Fruit fly (Drosophila melanogaster) whole organism, embryonic: ENCODE data around the gene CG12010.
A peak's percentile ranks its signal among the peaks of the same experiment; 100 is the strongest.

Experiments
- Aef1 ChIP-seq: fragments of 200-800 bp; sonication (Bioruptor generic); IDR thresholded peaks from 3 replicates; pipeline ENCODE4 v1.3.6; 2022; ENCODE audit warnings: missing biosample characterization, missing genetic modification characterization
- BEAF-32 ChIP-seq: fragments of 200-800 bp; sonication (Bioruptor generic); optimal IDR thresholded peaks from 3 replicates; lab custom pipeline; 2017; ENCODE audit warnings: missing biosample characterization, missing genetic modification characterization, mild to moderate bottlenecking, moderate library complexity, missing genetic modification reagents
- BtbVII ChIP-seq: fragments of 200-800 bp; sonication (Bioruptor generic); optimal IDR thresholded peaks from 3 replicates; lab custom pipeline; 2017; ENCODE audit warnings: missing biosample characterization, mild to moderate bottlenecking, missing genetic modification characterization
- CG10366 ChIP-seq: fragments of 200-800 bp; sonication (Bioruptor generic); IDR thresholded peaks from 2 replicates; pipeline ENCODE4 v1.3.6; 2022; ENCODE audit warnings: missing biosample characterization, missing genetic modification characterization
- CG11723 ChIP-seq: fragments of 200-800 bp; sonication (Bioruptor generic); optimal IDR thresholded peaks from 2 replicates; lab custom pipeline; 2017; ENCODE audit warnings: missing biosample characterization, mild to moderate bottlenecking, missing genetic modification characterization
- CG12299 ChIP-seq: fragments of 200-800 bp; sonication (Bioruptor generic); optimal IDR thresholded peaks from 2 replicates; lab custom pipeline; 2018; ENCODE audit warnings: missing biosample characterization, mild to moderate bottlenecking, missing genetic modification characterization
- CG12391 ChIP-seq: fragments of 200-800 bp; sonication (Bioruptor generic); optimal IDR thresholded peaks from 3 replicates; lab custom pipeline; 2018; ENCODE audit warnings: missing biosample characterization, mild to moderate bottlenecking, missing genetic modification characterization, moderate library complexity
- CG13775 ChIP-seq: fragments of 200-800 bp; sonication (Bioruptor generic); optimal IDR thresholded peaks from 3 replicates; lab custom pipeline; 2017; ENCODE audit warnings: missing biosample characterization, mild to moderate bottlenecking, missing genetic modification characterization
- CG14050 ChIP-seq: fragments of 200-800 bp; sonication (Bioruptor generic); IDR thresholded peaks from 3 replicates; pipeline ENCODE4 v1.3.6; 2022; ENCODE audit warnings: missing biosample characterization, missing genetic modification characterization
- CG15073 ChIP-seq: fragments of 200-800 bp; sonication (Bioruptor generic); optimal IDR thresholded peaks from 2 replicates; lab custom pipeline; 2016; ENCODE audit warnings: missing biosample characterization, missing genetic modification characterization
- CG18764 ChIP-seq: fragments of 200-800 bp; sonication (Bioruptor generic); optimal IDR thresholded peaks from 3 replicates; lab custom pipeline; 2016; ENCODE audit warnings: missing biosample characterization, missing genetic modification characterization
- CG2116 ChIP-seq: fragments of 200-800 bp; sonication (Bioruptor generic); optimal IDR thresholded peaks from 3 replicates; lab custom pipeline; 2018; ENCODE audit warnings: missing biosample characterization, mild to moderate bottlenecking, missing genetic modification characterization
- CG31388 ChIP-seq: fragments of 200-800 bp; sonication (Bioruptor generic); optimal IDR thresholded peaks from 2 replicates; lab custom pipeline; 2016; ENCODE audit warnings: missing biosample characterization, missing genetic modification characterization
- CG3995 ChIP-seq: fragments of 200-800 bp; sonication (Bioruptor generic); optimal IDR thresholded peaks from 3 replicates; lab custom pipeline; 2016; ENCODE audit warnings: missing biosample characterization, missing genetic modification characterization
- CG7987 ChIP-seq: fragments of 200-800 bp; sonication (Bioruptor generic); optimal IDR thresholded peaks from 2 replicates; lab custom pipeline; 2018; ENCODE audit warnings: missing biosample characterization, mild to moderate bottlenecking, missing genetic modification characterization, moderate library complexity
- CG8359 ChIP-seq: fragments of 200-800 bp; sonication (Bioruptor generic); optimal IDR thresholded peaks from 2 replicates; lab custom pipeline; 2017; ENCODE audit warnings: missing biosample characterization, mild to moderate bottlenecking, missing genetic modification characterization, borderline replicate concordance
- CG8924 ChIP-seq: fragments of 200-800 bp; optimal IDR thresholded peaks from 3 replicates; lab custom pipeline; 2019; ENCODE audit warnings: missing biosample characterization, mild to moderate bottlenecking, missing genetic modification characterization, moderate library complexity
- CTCF ChIP-seq: fragments of 200-800 bp; sonication (Bioruptor generic); optimal IDR thresholded peaks from 2 replicates; lab custom pipeline; 2017; ENCODE audit warnings: missing biosample characterization, mild to moderate bottlenecking, missing genetic modification characterization, moderate library complexity
- CkIIα-i1 ChIP-seq: fragments of 200-800 bp; sonication (Bioruptor generic); IDR thresholded peaks from 2 replicates; pipeline ENCODE4 v1.3.6; 2022; ENCODE audit warnings: missing biosample characterization, missing genetic modification characterization
- Hand ChIP-seq: fragments of 200-800 bp; sonication (Bioruptor generic); optimal IDR thresholded peaks from 2 replicates; lab custom pipeline; 2017; ENCODE audit warnings: mild to moderate bottlenecking, missing biosample characterization, missing genetic modification reagents, missing genetic modification characterization
- Nf-YB ChIP-seq: fragments of 200-800 bp; sonication (Bioruptor generic); optimal IDR thresholded peaks from 3 replicates; lab custom pipeline; 2019; ENCODE audit warnings: missing biosample characterization, mild to moderate bottlenecking, missing genetic modification characterization, moderate library complexity
- Nf-YC ChIP-seq: fragments of 200-800 bp; optimal IDR thresholded peaks from 3 replicates; lab custom pipeline; 2019; ENCODE audit warnings: missing biosample characterization, mild to moderate bottlenecking, missing genetic modification characterization, moderate library complexity
- Oaz ChIP-seq: fragments of 200-800 bp; sonication (Bioruptor generic); IDR thresholded peaks from 2 replicates; pipeline ENCODE4 v1.3.6; 2022; ENCODE audit warnings: missing biosample characterization, missing genetic modification characterization
- Poxn ChIP-seq: fragments of 200-800 bp; sonication (Bioruptor generic); IDR thresholded peaks from 2 replicates; pipeline ENCODE4 v1.3.6; 2022; ENCODE audit warnings: missing biosample characterization, missing genetic modification characterization
- Sox102F ChIP-seq: fragments of 200-800 bp; sonication (Bioruptor generic); optimal IDR thresholded peaks from 2 replicates; lab custom pipeline; 2018; ENCODE audit warnings: missing biosample characterization, mild to moderate bottlenecking, missing genetic modification characterization, moderate library complexity
- ara ChIP-seq: fragments of 200-800 bp; sonication (Bioruptor generic); IDR thresholded peaks from 2 replicates; pipeline ENCODE4 v1.3.6; 2022; ENCODE audit warnings: missing biosample characterization, missing genetic modification characterization
- az2 ChIP-seq: fragments of 200-800 bp; sonication (Bioruptor generic); optimal IDR thresholded peaks from 3 replicates; lab custom pipeline; 2016; ENCODE audit warnings: missing biosample characterization, missing genetic modification characterization
- bab2 ChIP-seq: fragments of 200-800 bp; sonication (Bioruptor generic); optimal IDR thresholded peaks from 2 replicates; lab custom pipeline; 2016; ENCODE audit warnings: missing biosample characterization, missing genetic modification characterization
- bcd ChIP-seq: fragments of 200-800 bp; sonication (Bioruptor generic); optimal IDR thresholded peaks from 2 replicates; lab custom pipeline; 2017; ENCODE audit warnings: missing biosample characterization, mild to moderate bottlenecking, missing genetic modification characterization
- bigmax ChIP-seq: fragments of 200-800 bp; sonication (Bioruptor generic); optimal IDR thresholded peaks from 2 replicates; lab custom pipeline; 2018; ENCODE audit warnings: missing biosample characterization, mild to moderate bottlenecking, missing genetic modification characterization
- bsh ChIP-seq, 2 experiments: fragments of 200-800 bp; sonication (Bioruptor generic); optimal IDR thresholded peaks; 2 replicates each; lab custom pipeline; 2017 to 2018; ENCODE audit warnings: mild to moderate bottlenecking in 2 of 2, missing biosample characterization in 2 of 2, missing genetic modification characterization in 2 of 2, moderate library complexity in 1 of 2
- cad ChIP-seq: fragments of >200 bp; optimal IDR thresholded peaks from 2 replicates; lab custom pipeline; 2017; ENCODE audit warnings: missing biosample characterization, missing genetic modification characterization
- chn ChIP-seq: fragments of 200-800 bp; sonication (Bioruptor generic); optimal IDR thresholded peaks from 2 replicates; lab custom pipeline; 2016; ENCODE audit warnings: missing biosample characterization, missing genetic modification characterization
- croc ChIP-seq: fragments of 200-800 bp; sonication (Bioruptor generic); conservative IDR thresholded peaks from 3 replicates; pipeline ENCODE4 v1.3.6; 2022; ENCODE audit warnings: missing biosample characterization, missing genetic modification characterization
- dan ChIP-seq: fragments of 200-800 bp; sonication (Bioruptor generic); IDR thresholded peaks from 2 replicates; pipeline ENCODE4 v1.3.6; 2022; ENCODE audit warnings: missing biosample characterization, missing genetic modification characterization
- dimm ChIP-seq: fragments of 200-800 bp; sonication (Bioruptor generic); IDR thresholded peaks from 2 replicates; pipeline ENCODE4 v1.3.6; 2022; ENCODE audit warnings: missing biosample characterization, missing genetic modification characterization
- dm ChIP-seq: fragments of 200-800 bp; sonication (Bioruptor generic); optimal IDR thresholded peaks from 3 replicates; lab custom pipeline; 2016; ENCODE audit warnings: missing biosample characterization, missing genetic modification characterization
- grau ChIP-seq: fragments of 200-800 bp; optimal IDR thresholded peaks from 3 replicates; lab custom pipeline; 2019; ENCODE audit warnings: missing biosample characterization, mild to moderate bottlenecking, missing genetic modification characterization, moderate library complexity
- grn ChIP-seq: fragments of 200-800 bp; sonication (Bioruptor generic); optimal IDR thresholded peaks from 3 replicates; lab custom pipeline; 2017; ENCODE audit warnings: missing biosample characterization, missing genetic modification characterization
- her ChIP-seq: fragments of 200-800 bp; sonication (Bioruptor generic); optimal IDR thresholded peaks from 2 replicates; lab custom pipeline; 2016; ENCODE audit warnings: missing biosample characterization, missing genetic modification characterization
- klu ChIP-seq: fragments of 200-800 bp; sonication (Bioruptor generic); IDR thresholded peaks from 2 replicates; pipeline ENCODE4 v1.3.6; 2022; ENCODE audit warnings: missing biosample characterization, missing genetic modification characterization
- nom ChIP-seq: fragments of 200-800 bp; sonication (Bioruptor generic); optimal IDR thresholded peaks from 2 replicates; lab custom pipeline; 2017; ENCODE audit warnings: missing biosample characterization, missing genetic modification characterization, mild to moderate bottlenecking, moderate library complexity, missing genetic modification reagents
- odd ChIP-seq: fragments of 200-800 bp; sonication (Bioruptor generic); optimal IDR thresholded peaks from 2 replicates; lab custom pipeline; 2017; ENCODE audit warnings: missing biosample characterization, mild to moderate bottlenecking, missing genetic modification characterization
- peb ChIP-seq: fragments of 200-800 bp; sonication (Bioruptor generic); IDR thresholded peaks from 2 replicates; pipeline ENCODE4 v1.3.6; 2022; ENCODE audit warnings: missing biosample characterization, missing genetic modification characterization
- repo ChIP-seq: fragments of 200-800 bp; sonication (Bioruptor generic); optimal IDR thresholded peaks from 2 replicates; lab custom pipeline; 2016; ENCODE audit warnings: missing biosample characterization, missing genetic modification characterization
- schlank ChIP-seq: fragments of 200-800 bp; sonication (Bioruptor generic); optimal IDR thresholded peaks from 2 replicates; lab custom pipeline; 2018; ENCODE audit warnings: missing biosample characterization, mild to moderate bottlenecking, missing genetic modification characterization
- sna ChIP-seq: fragments of 200-800 bp; sonication (Bioruptor generic); IDR thresholded peaks from 2 replicates; pipeline ENCODE4 v1.3.6; 2022; ENCODE audit warnings: missing biosample characterization, missing genetic modification characterization; ENCODE audit not compliant: partially characterized antibody
- trh ChIP-seq: fragments of 200-800 bp; sonication (Bioruptor generic); optimal IDR thresholded peaks from 2 replicates; lab custom pipeline; 2016; ENCODE audit warnings: missing biosample characterization, missing genetic modification characterization
- tup ChIP-seq: fragments of 200-800 bp; sonication (Bioruptor generic); optimal IDR thresholded peaks from 2 replicates; lab custom pipeline; 2016; ENCODE audit warnings: missing biosample characterization, mild to moderate bottlenecking, missing genetic modification characterization, moderate library complexity
- twi ChIP-seq: fragments of 200-800 bp; optimal IDR thresholded peaks from 2 replicates; lab custom pipeline; 2019; ENCODE audit warnings: missing biosample characterization, mild to moderate bottlenecking, missing genetic modification characterization, moderate library complexity
- unc-4 ChIP-seq: fragments of 200-800 bp; sonication (Bioruptor generic); IDR thresholded peaks from 2 replicates; pipeline ENCODE4 v1.3.6; 2022; ENCODE audit warnings: missing biosample characterization, missing genetic modification characterization; ENCODE audit not compliant: partially characterized antibody
- usp ChIP-seq: fragments of >200 bp; optimal IDR thresholded peaks from 2 replicates; lab custom pipeline; 2017; ENCODE audit warnings: missing biosample characterization, missing genetic modification characterization

The CG12010 gene

DNA sequence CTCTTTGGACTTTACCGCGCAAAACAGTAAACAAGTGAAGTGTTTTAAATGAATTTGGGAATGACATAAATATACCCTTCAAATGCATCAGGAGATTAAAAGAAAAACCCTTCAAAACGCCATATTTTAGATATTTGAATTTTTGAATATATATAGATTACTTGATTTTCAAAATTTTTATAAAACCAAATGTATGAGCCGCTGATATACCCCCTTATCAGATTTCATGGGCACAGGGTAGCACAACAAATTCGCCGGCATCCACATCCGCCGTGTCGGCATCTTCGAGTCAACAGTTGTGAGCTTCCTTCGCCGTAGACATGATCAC lies 3.8 kb downstream of the CG12010 start, which contains the start of gene Ids (continued):
- no peak for TF ChIP-seq Hand (GFP tag; lab: Kevin White, UChicago)
- TF ChIP-seq bab2 (GFP tag; lab: Kevin White, UChicago) = peak; percentile 37
- peak; percentile 84 for TF ChIP-seq ara
- TF ChIP-seq repo (GFP tag; lab: Kevin White, UChicago) = no peak
- no peak for TF ChIP-seq grn (GFP tag; lab: Kevin White, UChicago)
- peak; percentile 76 for TF ChIP-seq CG10366 (GFP tag; lab: Robert Waterston, UW)
- TF ChIP-seq Nf-YC = no peak
- no peak for TF ChIP-seq BEAF-32 (GFP tag; lab: Kevin White, UChicago)
- no peak for TF ChIP-seq unc-4 (GFP tag; lab: Robert Waterston, UW)
- no peak for TF ChIP-seq CG18764 (GFP tag; lab: Kevin White, UChicago)
- TF ChIP-seq CG11723 (GFP tag; lab: Kevin White, UChicago) = peak; percentile 30
- TF ChIP-seq her = no peak
- no peak for TF ChIP-seq cad
- TF ChIP-seq bigmax (GFP tag; lab: Kevin White, UChicago) = no peak
- peak; percentile 39; the same call in 1 of the 2 replicates for TF ChIP-seq Oaz
- TF ChIP-seq Poxn (GFP tag; lab: Robert Waterston, UW) = no peak
- no peak for TF ChIP-seq dan (GFP tag; lab: Robert Waterston, UW)
- no peak for TF ChIP-seq CG31388 (GFP tag; lab: Kevin White, UChicago)
- no peak for TF ChIP-seq CG3995 (GFP tag; lab: Kevin White, UChicago)
- TF ChIP-seq CG2116 (GFP tag; lab: Kevin White, UChicago) = no peak
- peak; percentile 37 for TF ChIP-seq chn
- no peak for TF ChIP-seq CG7987 (GFP tag; lab: Kevin White, UChicago)
- peak; percentile 58; the same call in 2 of the 3 replicates for TF ChIP-seq CG14050 (GFP tag; lab: Robert Waterston, UW)
- no peak for TF ChIP-seq CG15073 (GFP tag; lab: Kevin White, UChicago)
- peak; percentile 7 to 77 for TF ChIP-seq bsh (GFP tag; optimal IDR thresholded peaks at IDR 0.05; lab: Kevin White, UChicago)
- no peak for TF ChIP-seq sna (GFP tag; lab: Robert Waterston, UW)
- no peak for TF ChIP-seq CTCF
- TF ChIP-seq dimm (GFP tag; lab: Robert Waterston, UW) = no peak
- TF ChIP-seq schlank (tag; lab: Kevin White, UChicago) = peak; percentile 26
- TF ChIP-seq BtbVII (GFP tag; lab: Kevin White, UChicago) = peak; percentile 70
- TF ChIP-seq croc (GFP tag; lab: Robert Waterston, UW) = peak; percentile 57; the same call in 2 of the 3 replicates
- TF ChIP-seq peb (GFP tag; lab: Robert Waterston, UW) = peak; percentile 35; the same call in 1 of the 2 replicates
- TF ChIP-seq grau = peak; percentile 47
- TF ChIP-seq tup (GFP tag; lab: Kevin White, UChicago) = peak; percentile 13
- peak; percentile 84 for TF ChIP-seq Sox102F (GFP tag; lab: Kevin White, UChicago)
- TF ChIP-seq nom (GFP tag; lab: Kevin White, UChicago) = peak; percentile 70
- TF ChIP-seq usp (GFP tag; lab: Kevin White, UChicago) = no peak
- TF ChIP-seq twi (tag; lab: Kevin White, UChicago) = no peak
- peak; percentile 58; the same call in 1 of the 2 replicates for TF ChIP-seq klu
- TF ChIP-seq az2 = peak; percentile 68
- TF ChIP-seq CG8359 = no peak
- no peak for TF ChIP-seq bcd (GFP tag; lab: Kevin White, UChicago)
- peak; percentile 60 for TF ChIP-seq odd (GFP tag; lab: Kevin White, UChicago)
- TF ChIP-seq CG8924 (tag; lab: Kevin White, UChicago) = peak; percentile 68
- peak; percentile 54 for TF ChIP-seq CG13775 (GFP tag; lab: Kevin White, UChicago)
- peak; percentile 73; the same call in 2 of the 3 replicates for TF ChIP-seq Aef1 (GFP tag; lab: Robert Waterston, UW)
- no peak for TF ChIP-seq dm (GFP tag; lab: Kevin White, UChicago)
- peak; percentile 11 for TF ChIP-seq trh
- TF ChIP-seq CkIIα-i1 = no peak
- TF ChIP-seq CG12391 (tag; lab: Kevin White, UChicago) = peak; percentile 71
- peak; percentile 25 for TF ChIP-seq Nf-YB (GFP tag; lab: Kevin White, UChicago)
- TF ChIP-seq CG12299 = no peak
